Fruit fly (Drosophila melanogaster): ENCODE data around the gene CG14073.
A peak's percentile ranks its signal among the peaks of the same experiment; 100 is the strongest.

CG14073 gene

DNA sequence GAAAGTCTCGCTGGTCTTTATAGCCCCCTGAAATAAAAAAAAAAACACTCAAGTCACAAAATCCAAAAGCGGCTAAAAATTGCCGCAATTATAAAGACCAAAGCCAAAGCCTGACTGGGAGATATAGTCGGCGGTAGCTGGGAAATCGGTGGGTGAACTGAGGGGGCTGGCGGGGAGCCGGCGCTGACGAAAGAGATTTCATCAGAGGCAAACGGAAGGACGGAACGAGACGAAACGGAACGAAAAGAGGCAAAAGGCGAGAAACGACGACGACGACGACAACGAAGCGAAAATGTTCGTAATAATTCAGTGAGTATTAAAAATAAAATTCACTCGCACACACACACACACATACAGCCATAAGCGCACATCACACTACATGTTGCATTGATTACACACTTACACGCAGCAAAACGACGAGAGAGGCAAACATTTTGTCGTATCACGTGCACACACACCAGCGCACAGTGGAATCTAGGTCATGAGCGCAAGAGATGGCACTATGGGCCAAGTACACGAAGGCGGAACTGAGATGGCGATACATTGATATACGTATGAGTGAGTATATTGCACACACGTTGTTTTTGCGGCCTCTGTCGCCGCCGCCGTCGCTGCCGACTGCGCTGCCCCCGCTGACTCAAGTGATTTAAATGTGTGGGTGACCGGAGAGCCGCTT lies 61.4 kb downstream of the CG14073 start (continued):
- TF ChIP-seq NFAT (GFP tag; IDR thresholded peaks at IDR 0.05) (no peak), Opbp (GFP tag; IDR thresholded peaks at IDR 0.05; ENCODE audit: partially characterized antibody) (no peak), CG12769 (tag; optimal IDR thresholded peaks at IDR 0.05) (peak; percentile 82), CG8290 (GFP tag; optimal IDR thresholded peaks at IDR 0.05) (no peak), CG8290 (tag; optimal IDR thresholded peaks at IDR 0.05) (peak in 1 of 2 experiments; percentile 72), chinmo (GFP tag; IDR thresholded peaks at IDR 0.05; ENCODE audit: partially characterized antibody) (peak; percentile 100), tna (GFP tag; IDR thresholded peaks at IDR 0.05; ENCODE audit: partially characterized antibody) (peak; percentile 59; the same call in 1 of the 2 replicates), dm (GFP tag; optimal IDR thresholded peaks at IDR 0.05) (peak; percentile 36), slbo (GFP tag; IDR thresholded peaks at IDR 0.05) (0 out of 2 replicates have a peak, but pooled peaks have one; percentile 36), BtbVII (GFP tag; optimal IDR thresholded peaks at IDR 0.05) (peak; percentile 64), Fer1 (GFP tag; optimal IDR thresholded peaks at IDR 0.05) (peak; percentile 66), run (tag; optimal IDR thresholded peaks at IDR 0.05) (peak; percentile 30), zen2 (GFP tag; IDR thresholded peaks at IDR 0.05; ENCODE audit: partially characterized antibody) (0 out of 3 replicates have a peak, but pooled peaks have one; percentile 60), knrl (GFP tag; IDR thresholded peaks at IDR 0.05; ENCODE audit: partially characterized antibody) (peak; percentile 34; the same call in 1 of the 3 replicates), jing (GFP tag; optimal IDR thresholded peaks at IDR 0.05) (no peak), CG3163 (GFP tag; optimal IDR thresholded peaks at IDR 0.05) (peak; percentile 55), CG34224 (GFP tag; IDR thresholded peaks at IDR 0.05; ENCODE audit: partially characterized antibody) (0 out of 3 replicates have a peak, but pooled peaks have one; percentile 27), CG10979 (tag; optimal IDR thresholded peaks at IDR 0.05) (peak; percentile 20), ci (GFP tag; IDR thresholded peaks at IDR 0.05) (peak; percentile 61), sqz (GFP tag; optimal IDR thresholded peaks at IDR 0.05) (peak; percentile 61), CG18011 (GFP tag; optimal IDR thresholded peaks at IDR 0.05) (no peak), ab (GFP tag; optimal IDR thresholded peaks at IDR 0.05) (peak; percentile 44), ranshi (GFP tag; IDR thresholded peaks at IDR 0.05) (0 out of 2 replicates have a peak, but pooled peaks have one; percentile 3), pros (GFP tag; optimal IDR thresholded peaks at IDR 0.05) (peak; percentile 48), crol (GFP tag; IDR thresholded peaks at IDR 0.05) (peak; percentile 92), aop (GFP tag; IDR thresholded peaks at IDR 0.05) (peak; percentile 70; the same call in 1 of the 2 replicates), CG13624 (GFP tag; optimal IDR thresholded peaks at IDR 0.05) (peak; percentile 54), gce (GFP tag; IDR thresholded peaks at IDR 0.05) (peak; percentile 19; the same call in 1 of the 3 replicates), CG12659 (GFP tag; optimal IDR thresholded peaks at IDR 0.05) (peak; percentile 11), fd64A (GFP tag; optimal IDR thresholded peaks at IDR 0.05) (peak; percentile 64), Atf-2 (GFP tag; optimal IDR thresholded peaks at IDR 0.05) (no peak), cwo (GFP tag; optimal IDR thresholded peaks at IDR 0.05) (peak; percentile 100), nmo (GFP tag; optimal IDR thresholded peaks at IDR 0.05) (peak; percentile 24), Trl (optimal IDR thresholded peaks at IDR 0.05) (peak; percentile 58 to 82), Trl (GFP tag; optimal IDR thresholded peaks at IDR 0.05) (no peak), bsh (GFP tag; optimal IDR thresholded peaks at IDR 0.05) (peak in 1 of 2 experiments; percentile 3), Taf1 (GFP tag; IDR thresholded peaks at IDR 0.05) (no peak), bbx (GFP tag; IDR thresholded peaks at IDR 0.05; ENCODE audit: partially characterized antibody) (peak; percentile 44; the same call in 1 of the 2 replicates), crc (GFP tag; optimal IDR thresholded peaks at IDR 0.05) (no peak), CG11398 (GFP tag; optimal IDR thresholded peaks at IDR 0.05) (no peak), CG13287 (GFP tag; IDR thresholded peaks at IDR 0.05; ENCODE audit: partially characterized antibody) (0 out of 2 replicates have a peak, but pooled peaks have one; percentile 45), repo (GFP tag; optimal IDR thresholded peaks at IDR 0.05) (peak; percentile 29), E2f2 (GFP tag; IDR thresholded peaks at IDR 0.05) (peak; percentile 24; the same call in 1 of the 2 replicates), scrt (GFP tag; optimal IDR thresholded peaks at IDR 0.05) (peak; percentile 83), CG17361 (GFP tag; IDR thresholded peaks at IDR 0.05) (no peak), grn (GFP tag; optimal IDR thresholded peaks at IDR 0.05) (peak; percentile 10), z (GFP tag; IDR thresholded peaks at IDR 0.05) (peak; percentile 97), Deaf1 (tag; optimal IDR thresholded peaks at IDR 0.05) (peak; percentile 95), CG32532 (GFP tag; IDR thresholded peaks at IDR 0.05) (no peak)

Data from whole organism, embryonic.